Worm (Caenorhabditis elegans): ENCODE results near the gene ldh-1.

Gene ldh-1

ce11 chrII:11737347-11737746 is 13.3 kb downstream of the ldh-1 start:
- TF ChIP-seq tlf-1 (GFP tag; optimal IDR thresholded peaks at IDR 0.05) (no peak), akir-1 (GFP tag; optimal IDR thresholded peaks at IDR 0.05) (no peak), ztf-28 (GFP tag; IDR thresholded peaks at IDR 0.05) (no peak), let-526 (GFP tag; IDR thresholded peaks at IDR 0.05) (no peak), sea-2 (GFP tag; IDR thresholded peaks at IDR 0.05) (no peak), lin-40 (tag; optimal IDR thresholded peaks at IDR 0.05) (peak; percentile 15), K12H6.12 (tag; optimal IDR thresholded peaks at IDR 0.05) (no peak), nfyb-1 (GFP tag; IDR thresholded peaks at IDR 0.05) (no peak), hmg-1.2 (GFP tag; IDR thresholded peaks at IDR 0.05) (peak; percentile 82), madf-10 (tag; optimal IDR thresholded peaks at IDR 0.05) (no peak), nfya-1 (tag; optimal IDR thresholded peaks at IDR 0.05; ENCODE audit: borderline replicate concordance, insufficient read depth) (no peak), B0019.2 (GFP tag; conservative IDR thresholded peaks at IDR 0.05) (no peak), ceh-91 (GFP tag; IDR thresholded peaks at IDR 0.05) (no peak)

DNA sequence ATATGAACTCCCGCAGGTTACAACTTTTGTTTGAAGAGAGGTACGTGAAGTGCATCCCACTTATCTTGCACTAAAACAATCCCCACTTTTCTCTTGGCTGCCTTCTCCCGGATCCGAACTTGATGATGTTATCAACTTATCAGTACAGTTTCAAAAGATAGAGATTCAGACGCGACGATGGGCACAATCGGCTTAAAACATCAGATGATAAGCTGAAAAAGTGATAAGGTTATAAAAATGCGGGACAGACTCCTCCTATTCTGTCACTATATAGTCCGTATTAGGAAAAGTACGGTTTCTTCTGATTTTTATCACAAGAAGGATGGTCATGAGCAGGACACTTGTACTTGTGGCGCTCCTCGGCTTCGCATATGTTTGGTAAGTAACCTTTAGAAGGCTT is 15.2 kb downstream of the ldh-1 start, which contains the start of gene ctsa-1.2:
Gene ctsa-1.2, plus strand, starts transcription at position 160 of the 400 bp plus-strand sequence.
- no peak for TF ChIP-seq akir-1 (GFP tag; optimal IDR thresholded peaks at IDR 0.05)
- TF ChIP-seq nhr-80 (tag; optimal IDR thresholded peaks at IDR 0.05) = peak; percentile 68
- TF ChIP-seq aptf-2 (GFP tag; conservative IDR thresholded peaks at IDR 0.05) = no peak
- peak; percentile 1 for TF ChIP-seq ets-4 (GFP tag; optimal IDR thresholded peaks at IDR 0.05)

- no peak for TF ChIP-seq mel-28 (tag; optimal IDR thresholded peaks at IDR 0.05; ENCODE audit: borderline replicate concordance)
- peak; percentile 33 for TF ChIP-seq ceh-79 (tag; optimal IDR thresholded peaks at IDR 0.05)
- TF ChIP-seq mcd-1 (GFP tag; IDR thresholded peaks at IDR 0.05) = 0 out of 2 replicates have a peak, but pooled peaks have one; percentile 7
- no peak for TF ChIP-seq nfyb-1 (GFP tag; IDR thresholded peaks at IDR 0.05)
- 0 out of 2 replicates have a peak, but pooled peaks have one; percentile 15 for TF ChIP-seq C17E4.6 (GFP tag; IDR thresholded peaks at IDR 0.05)
- TF ChIP-seq snpc-3.4 (tag; optimal IDR thresholded peaks at IDR 0.05) = no peak
- peak; percentile 11 for TF ChIP-seq repo-1 (tag; optimal IDR thresholded peaks at IDR 0.05)
- TF ChIP-seq B0261.1 (tag; optimal IDR thresholded peaks at IDR 0.05) = no peak
- TF ChIP-seq ekl-4 (GFP tag; IDR thresholded peaks at IDR 0.05) = 0 out of 2 replicates have a peak, but pooled peaks have one; percentile 7
- 0 out of 2 replicates have a peak, but pooled peaks have one; percentile 23 for TF ChIP-seq zfh-2 (GFP tag; conservative IDR thresholded peaks at IDR 0.05)
- peak in 1 of 2 experiments; percentile 26 for TF ChIP-seq rec-8 (tag; optimal IDR thresholded peaks at IDR 0.05)
- peak; percentile 56; the same call in 1 of the 2 replicates for TF ChIP-seq cebp-2 (GFP tag; IDR thresholded peaks at IDR 0.05)
These were observed 18.3 kb downstream of the ldh-1 start for ce11 chrII:11742320-11742719.

DNA sequence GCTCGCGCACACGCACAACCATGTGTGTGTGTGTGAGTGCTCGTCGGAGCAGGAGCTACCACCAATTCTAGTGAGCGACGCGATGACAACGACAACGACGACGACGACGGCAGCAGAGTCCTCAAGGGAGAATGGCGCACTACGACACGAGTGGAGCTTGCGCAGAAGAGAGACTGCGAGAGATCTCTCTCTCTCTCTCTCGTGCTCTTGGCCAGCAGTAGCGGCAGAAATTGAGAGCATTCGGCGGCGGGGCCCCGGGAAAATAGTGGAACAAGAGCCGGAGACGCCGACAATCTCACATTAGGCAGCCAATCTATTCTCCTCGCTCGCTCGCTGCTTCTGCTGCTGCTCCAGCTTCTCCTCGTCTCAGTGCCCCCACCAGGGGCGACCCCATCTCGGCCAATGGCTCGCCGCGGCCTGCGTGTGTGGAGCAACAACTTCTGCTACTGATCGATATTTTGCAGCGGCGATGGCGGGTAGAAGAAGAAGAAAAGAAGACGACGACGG is 22.8 kb downstream of the ldh-1 start:
- TF ChIP-seq B0336.3 (GFP tag; IDR thresholded peaks at IDR 0.05) = peak; percentile 56; the same call in 1 of the 2 replicates
- no peak for TF ChIP-seq hmg-20 (GFP tag; IDR thresholded peaks at IDR 0.05)
- TF ChIP-seq akir-1 (GFP tag; optimal IDR thresholded peaks at IDR 0.05) = no peak
- no peak for TF ChIP-seq rpc-1 (optimal IDR thresholded peaks at IDR 0.05)
- TF ChIP-seq rpc-1 (tag; optimal IDR thresholded peaks at IDR 0.05) = no peak
- TF ChIP-seq dox-1 (GFP tag; IDR thresholded peaks at IDR 0.05) = peak; percentile 37; the same call in 1 of the 2 replicates
- no peak for TF ChIP-seq egl-44 (GFP tag; IDR thresholded peaks at IDR 0.05)
- TF ChIP-seq Y95B8A.8 (GFP tag; IDR thresholded peaks at IDR 0.05) = no peak
- TF ChIP-seq mcd-1 (GFP tag; IDR thresholded peaks at IDR 0.05) = peak; percentile 52; the same call in 1 of the 2 replicates
- TF ChIP-seq repo-1 (tag; optimal IDR thresholded peaks at IDR 0.05) = peak; percentile 52
- TF ChIP-seq sdz-38 (tag; optimal IDR thresholded peaks at IDR 0.05) = no peak
- TF ChIP-seq T07F8.4 (tag; optimal IDR thresholded peaks at IDR 0.05) = peak; percentile 10
- TF ChIP-seq athp-1 (tag; optimal IDR thresholded peaks at IDR 0.05) = peak; percentile 36
- TF ChIP-seq tlf-1 (GFP tag; optimal IDR thresholded peaks at IDR 0.05) = no peak
- TF ChIP-seq cebp-2 (GFP tag; IDR thresholded peaks at IDR 0.05) = 0 out of 2 replicates have a peak, but pooled peaks have one; percentile 42
- no peak for TF ChIP-seq somi-1 (GFP tag; optimal IDR thresholded peaks at IDR 0.05)
- TF ChIP-seq ekl-4 (GFP tag; IDR thresholded peaks at IDR 0.05) = peak; percentile 55
- 0 out of 2 replicates have a peak, but pooled peaks have one; percentile 44 for TF ChIP-seq lin-26 (GFP tag; IDR thresholded peaks at IDR 0.05)
- no peak for TF ChIP-seq ccch-3 (GFP tag; optimal IDR thresholded peaks at IDR 0.05)
- 0 out of 2 replicates have a peak, but pooled peaks have one; percentile 16 for TF ChIP-seq C06A6.2 (GFP tag; conservative IDR thresholded peaks at IDR 0.05)
- TF ChIP-seq F57C9.4 (tag; optimal IDR thresholded peaks at IDR 0.05) = peak; percentile 30
